Comparison of ENCODE assay signal across 2 fruit fly cellular contexts in the genomic region with DNA sequence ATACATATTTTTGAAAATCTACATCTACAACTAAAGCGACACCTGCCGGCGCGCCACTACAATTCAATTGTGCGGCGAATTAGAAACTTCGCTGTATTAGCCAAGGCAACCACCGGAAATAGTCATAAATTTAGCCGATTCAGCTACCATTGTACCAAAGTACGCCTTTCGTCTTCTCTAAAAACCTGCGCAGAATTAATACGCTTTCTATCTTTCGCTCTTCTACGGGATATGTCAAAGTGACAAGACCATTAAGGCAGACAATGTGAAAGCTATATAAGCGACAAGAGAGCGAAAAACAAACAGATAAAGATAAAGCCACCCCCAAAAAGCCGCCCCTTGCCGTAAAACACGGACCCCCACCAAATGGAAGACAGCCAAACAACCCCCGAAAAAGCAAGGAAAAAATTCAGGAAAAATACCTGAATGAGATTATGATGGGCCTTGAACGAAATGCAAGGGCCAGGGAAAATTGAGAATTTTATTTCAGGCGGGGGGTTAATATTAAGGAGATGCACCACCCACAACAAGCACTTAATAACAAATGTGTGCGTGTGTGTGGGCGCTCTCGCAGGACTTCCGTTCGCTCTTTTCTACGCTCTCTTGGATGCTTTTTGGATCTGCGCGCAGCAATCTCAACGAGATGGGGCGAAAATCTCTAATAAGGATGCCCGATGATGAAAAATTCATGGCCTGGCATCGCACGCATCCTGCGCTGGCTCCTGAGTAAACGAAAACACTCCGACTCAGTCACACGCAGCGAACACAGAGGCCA.
A peak's percentile ranks its signal among the peaks of the same experiment; 100 is the strongest.
TF ChIP-seq lines count a peak whose summit lies in the region.

A gene (plus strand): TSS at position 725 of the 775 bp plus-strand sequence.

TF ChIP-seq in whole organism, embryonic, 481 proteins besides CTCF, POLR2A, EP300 and RAD21 (continued from another document and continues in another):
- peak; percentile 40 to 56 for TF ChIP-seq Trl (optimal IDR thresholded peaks at IDR 0.05; lab: Kevin White, UChicago)
- TF ChIP-seq Trl (GFP tag; optimal IDR thresholded peaks at IDR 0.05; lab: Kevin White, UChicago): peak; percentile 75
- TF ChIP-seq sens-2 (GFP tag; IDR thresholded peaks at IDR 0.05; lab: Robert Waterston, UW): peak; percentile 91
- peak; percentile 85 for TF ChIP-seq CG33213 (GFP tag; optimal IDR thresholded peaks at IDR 0.05; lab: Kevin White, UChicago)
- peak; percentile 16 for TF ChIP-seq gfzf (GFP tag; optimal IDR thresholded peaks at IDR 0.05; lab: Kevin White, UChicago)
- peak; percentile 83 for TF ChIP-seq CG6175 (GFP tag; IDR thresholded peaks at IDR 0.05; lab: Robert Waterston, UW)
- peak; percentile 90 for TF ChIP-seq CG17802 (tag; optimal IDR thresholded peaks at IDR 0.05; lab: Kevin White, UChicago)
- TF ChIP-seq CG9932 (GFP tag; IDR thresholded peaks at IDR 0.05; lab: Robert Waterston, UW): peak; percentile 66
- TF ChIP-seq CG5953 (GFP tag; IDR thresholded peaks at IDR 0.05; lab: Robert Waterston, UW): peak; percentile 89
- 0 out of 2 replicates have a peak, but pooled peaks have one; percentile 22 for TF ChIP-seq ato (GFP tag; IDR thresholded peaks at IDR 0.05; lab: Robert Waterston, UW; ENCODE audit: partially characterized antibody)
- peak; percentile 63 for TF ChIP-seq Bteb2 (GFP tag; optimal IDR thresholded peaks at IDR 0.05; lab: Kevin White, UChicago)
- peak; percentile 57 for TF ChIP-seq CG2120 (GFP tag; optimal IDR thresholded peaks at IDR 0.05; lab: Kevin White, UChicago)
- TF ChIP-seq ATbp (GFP tag; optimal IDR thresholded peaks at IDR 0.05; lab: Kevin White, UChicago): peak; percentile 94
- peak; percentile 26 for TF ChIP-seq nom (GFP tag; optimal IDR thresholded peaks at IDR 0.05; lab: Kevin White, UChicago)
- TF ChIP-seq bigmax (GFP tag; optimal IDR thresholded peaks at IDR 0.05; lab: Kevin White, UChicago): peak; percentile 81
- peak; percentile 15; the same call in 2 of the 3 replicates for TF ChIP-seq CG11560 (tag; IDR thresholded peaks at IDR 0.05; lab: Robert Waterston, UW)
- TF ChIP-seq CG15073 (GFP tag; optimal IDR thresholded peaks at IDR 0.05; lab: Kevin White, UChicago): no peak
- peak; percentile 99 for TF ChIP-seq Ets97D (GFP tag; optimal IDR thresholded peaks at IDR 0.05; lab: Kevin White, UChicago)
- peak; percentile 92 for TF ChIP-seq PHDP (tag; optimal IDR thresholded peaks at IDR 0.05; lab: Kevin White, UChicago)
- TF ChIP-seq fd102C (GFP tag; optimal IDR thresholded peaks at IDR 0.05; lab: Kevin White, UChicago): peak; percentile 78
- peak; percentile 69 for TF ChIP-seq Hr3 (GFP tag; optimal IDR thresholded peaks at IDR 0.05; lab: Kevin White, UChicago)
- peak; percentile 78 for TF ChIP-seq org-1 (GFP tag; optimal IDR thresholded peaks at IDR 0.05; lab: Kevin White, UChicago)
- TF ChIP-seq lmd (GFP tag; IDR thresholded peaks at IDR 0.05; lab: Robert Waterston, UW): peak; percentile 81
- TF ChIP-seq CG12769 (tag; optimal IDR thresholded peaks at IDR 0.05; lab: Kevin White, UChicago): peak; percentile 64
- TF ChIP-seq hkb (optimal IDR thresholded peaks at IDR 0.05; lab: Kevin White, UChicago): no peak
- peak; percentile 85 for TF ChIP-seq hkb (GFP tag; IDR thresholded peaks at IDR 0.05; lab: Robert Waterston, UW)
- TF ChIP-seq chm (GFP tag; IDR thresholded peaks at IDR 0.05; lab: Robert Waterston, UW): peak; percentile 96
- peak; percentile 91 for TF ChIP-seq stc (GFP tag; IDR thresholded peaks at IDR 0.05; lab: Robert Waterston, UW)
- TF ChIP-seq ase (GFP tag; IDR thresholded peaks at IDR 0.05; lab: Robert Waterston, UW): peak; percentile 91
- peak; percentile 79 for TF ChIP-seq dimm (GFP tag; IDR thresholded peaks at IDR 0.05; lab: Robert Waterston, UW)
- TF ChIP-seq CG6654 (GFP tag; optimal IDR thresholded peaks at IDR 0.05; lab: Kevin White, UChicago): peak; percentile 87
- TF ChIP-seq Rx (GFP tag; IDR thresholded peaks at IDR 0.05; lab: Robert Waterston, UW): peak; percentile 92
- no peak for TF ChIP-seq knrl (GFP tag; IDR thresholded peaks at IDR 0.05; lab: Robert Waterston, UW; ENCODE audit: partially characterized antibody)
- TF ChIP-seq bowl (GFP tag; IDR thresholded peaks at IDR 0.05; lab: Robert Waterston, UW): no peak
- TF ChIP-seq peb (GFP tag; IDR thresholded peaks at IDR 0.05; lab: Robert Waterston, UW): peak; percentile 67; the same call in 1 of the 2 replicates
- TF ChIP-seq Sin3A (optimal IDR thresholded peaks at IDR 0.05; lab: Kevin White, UChicago): no peak
- TF ChIP-seq CG18599 (GFP tag; optimal IDR thresholded peaks at IDR 0.05; lab: Kevin White, UChicago): peak; percentile 93
- TF ChIP-seq CG32767 (GFP tag; IDR thresholded peaks at IDR 0.05; lab: Robert Waterston, UW): peak; percentile 67
- peak; percentile 3 for TF ChIP-seq CG10462 (GFP tag; optimal IDR thresholded peaks at IDR 0.05; lab: Kevin White, UChicago)
- TF ChIP-seq zen (tag; optimal IDR thresholded peaks at IDR 0.05; lab: Kevin White, UChicago): peak; percentile 73
- no peak for TF ChIP-seq usp (GFP tag; optimal IDR thresholded peaks at IDR 0.05; lab: Kevin White, UChicago)
- no peak for TF ChIP-seq inv (GFP tag; IDR thresholded peaks at IDR 0.05; lab: Robert Waterston, UW; ENCODE audit: partially characterized antibody)
- TF ChIP-seq CG43689 (GFP tag; IDR thresholded peaks at IDR 0.05; lab: Robert Waterston, UW): peak; percentile 86
- TF ChIP-seq CG3838 (GFP tag; optimal IDR thresholded peaks at IDR 0.05; lab: Kevin White, UChicago): peak; percentile 80
- TF ChIP-seq CG31388 (GFP tag; optimal IDR thresholded peaks at IDR 0.05; lab: Kevin White, UChicago): no peak
- TF ChIP-seq Oaz (GFP tag; IDR thresholded peaks at IDR 0.05; lab: Robert Waterston, UW): peak; percentile 80
- 0 out of 2 replicates have a peak, but pooled peaks have one; percentile 37 for TF ChIP-seq Doc2 (GFP tag; IDR thresholded peaks at IDR 0.05; lab: Robert Waterston, UW)
- peak; percentile 88 for TF ChIP-seq CG6854 (GFP tag; optimal IDR thresholded peaks at IDR 0.05; lab: Kevin White, UChicago)
- TF ChIP-seq Mad (GFP tag; optimal IDR thresholded peaks at IDR 0.05; lab: Kevin White, UChicago): peak; percentile 89
- peak; percentile 54 for TF ChIP-seq Max (GFP tag; optimal IDR thresholded peaks at IDR 0.05; lab: Kevin White, UChicago)
- TF ChIP-seq Sry-δ (GFP tag; optimal IDR thresholded peaks at IDR 0.05; lab: Kevin White, UChicago): peak; percentile 39
- no peak for TF ChIP-seq lov (optimal IDR thresholded peaks at IDR 0.05; lab: Kevin White, UChicago)
- TF ChIP-seq lov (GFP tag; IDR thresholded peaks at IDR 0.05; lab: Robert Waterston, UW): peak; percentile 98
- TF ChIP-seq ac (GFP tag; optimal IDR thresholded peaks at IDR 0.05; lab: Kevin White, UChicago): peak; percentile 91
- peak; percentile 88 for TF ChIP-seq CG12659 (GFP tag; optimal IDR thresholded peaks at IDR 0.05; lab: Kevin White, UChicago)
- peak; percentile 95 for TF ChIP-seq CG1233 (GFP tag; optimal IDR thresholded peaks at IDR 0.05; lab: Kevin White, UChicago)
- peak; percentile 69 for TF ChIP-seq CHES-1-like (GFP tag; optimal IDR thresholded peaks at IDR 0.05; lab: Kevin White, UChicago)
- peak; percentile 94 for TF ChIP-seq gce (GFP tag; IDR thresholded peaks at IDR 0.05; lab: Robert Waterston, UW)
- TF ChIP-seq Taf1 (GFP tag; IDR thresholded peaks at IDR 0.05; lab: Robert Waterston, UW): no peak
- peak; percentile 42 for TF ChIP-seq zf30C (GFP tag; optimal IDR thresholded peaks at IDR 0.05; lab: Kevin White, UChicago)

TF ChIP-seq in whole organism, prepupa, 60 proteins besides CTCF, POLR2A, EP300 and RAD21 (continued from another document):
- TF ChIP-seq CG6808 (GFP tag; optimal IDR thresholded peaks at IDR 0.05; lab: Kevin White, UChicago) (peak; percentile 49), CG10631 (GFP tag; optimal IDR thresholded peaks at IDR 0.05; lab: Kevin White, UChicago) (peak; percentile 30), Sox14 (GFP tag; optimal IDR thresholded peaks at IDR 0.05; lab: Kevin White, UChicago) (peak; percentile 15), CG6792 (GFP tag; optimal IDR thresholded peaks at IDR 0.05; lab: Kevin White, UChicago) (peak; percentile 23), CG16779 (tag; optimal IDR thresholded peaks at IDR 0.05; lab: Kevin White, UChicago) (peak; percentile 63), Met (GFP tag; optimal IDR thresholded peaks at IDR 0.05; lab: Kevin White, UChicago) (peak; percentile 41), acj6 (GFP tag; optimal IDR thresholded peaks at IDR 0.05; lab: Kevin White, UChicago) (peak; percentile 32), CG6163 (GFP tag; IDR thresholded peaks at IDR 0.05; lab: Robert Waterston, UW) (peak; percentile 90), CG4318 (GFP tag; optimal IDR thresholded peaks at IDR 0.05; lab: Kevin White, UChicago) (peak; percentile 35), spab (GFP tag; optimal IDR thresholded peaks at IDR 0.05; lab: Kevin White, UChicago) (no peak), CG32006 (GFP tag; optimal IDR thresholded peaks at IDR 0.05; lab: Kevin White, UChicago) (peak; percentile 49), Sox102F (GFP tag; optimal IDR thresholded peaks at IDR 0.05; lab: Kevin White, UChicago) (peak; percentile 30), ss (GFP tag; optimal IDR thresholded peaks at IDR 0.05; lab: Kevin White, UChicago) (peak in 1 of 2 experiments; percentile 60), lz (GFP tag; optimal IDR thresholded peaks at IDR 0.05; lab: Kevin White, UChicago) (peak; percentile 46)
